Worm (Caenorhabditis elegans) whole organism, late embryonic: ENCODE results near the gene Y116A8C.468.

Experiments used
- C08G9.2 ChIP-seq: sonication (generic microtip); optimal IDR thresholded peaks from 2 replicates; lab custom pipeline; 2016; ENCODE audit warnings: mild to moderate bottlenecking, missing genetic modification characterization, moderate library complexity, missing compliant biosample characterization
- C38D4.7 ChIP-seq: fragments of 200-800 bp; sonication (Bioruptor generic); optimal IDR thresholded peaks from 2 replicates; lab custom pipeline; 2018; ENCODE audit warnings: mild to moderate bottlenecking, missing genetic modification characterization, moderate library complexity, missing compliant biosample characterization
- K02D7.2 ChIP-seq: sonication (generic microtip); optimal IDR thresholded peaks from 2 replicates; lab custom pipeline; 2017; ENCODE audit warnings: mild to moderate bottlenecking, missing genetic modification characterization, missing compliant biosample characterization
- T23F11.4 ChIP-seq: fragments of 200-800 bp; sonication (Bioruptor generic); optimal IDR thresholded peaks from 2 replicates; lab custom pipeline; 2018; ENCODE audit warnings: mild to moderate bottlenecking, missing genetic modification characterization, missing compliant biosample characterization
- ahr-1 ChIP-seq: sonication (generic microtip); optimal IDR thresholded peaks from 2 replicates; lab custom pipeline; 2016; ENCODE audit warnings: missing genetic modification characterization, missing compliant biosample characterization
- ceh-19 ChIP-seq: fragments of 200-800 bp; sonication (Bioruptor generic); optimal IDR thresholded peaks from 2 replicates; lab custom pipeline; 2018; ENCODE audit warnings: mild to moderate bottlenecking, missing genetic modification characterization, missing compliant biosample characterization
- ceh-22 ChIP-seq: sonication (generic microtip); optimal IDR thresholded peaks from 2 replicates; lab custom pipeline; 2017; ENCODE audit warnings: missing biosample characterization, missing genetic modification characterization
- ceh-30 ChIP-seq: fragments of 150-350 bp; optimal IDR thresholded peaks from 2 replicates; lab custom pipeline; 2014; ENCODE audit warnings: missing biosample characterization, missing genetic modification characterization
- ceh-9 ChIP-seq: sonication (generic microtip); optimal IDR thresholded peaks from 2 replicates; lab custom pipeline; 2016; ENCODE audit warnings: mild to moderate bottlenecking, missing genetic modification characterization, inconsistent platforms, missing compliant biosample characterization
- che-1 ChIP-seq: sonication (generic microtip); optimal IDR thresholded peaks from 2 replicates; lab custom pipeline; 2016; ENCODE audit warnings: mild to moderate bottlenecking, missing genetic modification characterization, missing compliant biosample characterization
- dmd-4 ChIP-seq: sonication (generic microtip); optimal IDR thresholded peaks from 2 replicates; lab custom pipeline; 2016; ENCODE audit warnings: borderline replicate concordance, missing genetic modification characterization, missing compliant biosample characterization
- dve-1 ChIP-seq: sonication (generic microtip); optimal IDR thresholded peaks from 2 replicates; lab custom pipeline; 2017; ENCODE audit warnings: antibody characterized with exemption, mild to moderate bottlenecking, missing genetic modification characterization, missing compliant biosample characterization
- elt-2 ChIP-seq: sonication (generic microtip); optimal IDR thresholded peaks from 2 replicates; lab custom pipeline; 2016; ENCODE audit warnings: missing genetic modification reagents, missing genetic modification characterization, missing compliant biosample characterization
- ets-4 ChIP-seq: sonication (generic microtip); optimal IDR thresholded peaks from 2 replicates; lab custom pipeline; 2016; ENCODE audit warnings: missing genetic modification characterization, missing compliant biosample characterization
- eyg-1 ChIP-seq: sonication (generic microtip); optimal IDR thresholded peaks from 2 replicates; lab custom pipeline; 2016; ENCODE audit warnings: missing genotype, missing genetic modification characterization, missing compliant biosample characterization
- fkh-6 ChIP-seq: sonication (generic microtip); optimal IDR thresholded peaks from 2 replicates; lab custom pipeline; 2016; ENCODE audit warnings: missing genetic modification characterization, missing compliant biosample characterization
- gmeb-2 ChIP-seq: sonication (generic microtip); optimal IDR thresholded peaks from 2 replicates; lab custom pipeline; 2016; ENCODE audit warnings: missing genetic modification characterization, inconsistent platforms, missing compliant biosample characterization
- hlh-15 ChIP-seq: sonication (generic microtip); optimal IDR thresholded peaks from 2 replicates; lab custom pipeline; 2016; ENCODE audit warnings: missing genetic modification characterization, missing compliant biosample characterization
- hlh-30 ChIP-seq: sonication (generic microtip); optimal IDR thresholded peaks from 2 replicates; lab custom pipeline; 2017; ENCODE audit warnings: antibody characterized with exemption, missing genetic modification characterization, missing compliant biosample characterization; ENCODE audit not compliant: insufficient read depth
- hlh-6 ChIP-seq: sonication (generic microtip); optimal IDR thresholded peaks from 2 replicates; lab custom pipeline; 2016; ENCODE audit warnings: missing genotype, missing genetic modification characterization, missing compliant biosample characterization
- lim-6 ChIP-seq: sonication (generic microtip); optimal IDR thresholded peaks from 2 replicates; lab custom pipeline; 2016; ENCODE audit warnings: missing genetic modification characterization, missing compliant biosample characterization
- lin-11 ChIP-seq: fragments of 200-800 bp; sonication (Bioruptor generic); optimal IDR thresholded peaks from 2 replicates; lab custom pipeline; 2018; ENCODE audit warnings: mild to moderate bottlenecking, missing genetic modification characterization, missing compliant biosample characterization
- madf-2 ChIP-seq: sonication (generic microtip); optimal IDR thresholded peaks from 2 replicates; lab custom pipeline; 2017; ENCODE audit warnings: missing genetic modification characterization, missing compliant biosample characterization
- nfya-1 ChIP-seq: sonication (generic microtip); optimal IDR thresholded peaks from 2 replicates; lab custom pipeline; 2017; ENCODE audit warnings: missing genetic modification characterization, mild to moderate bottlenecking, missing compliant biosample characterization, antibody characterized with exemption, moderate library complexity
- nhr-232 ChIP-seq: sonication (generic microtip); optimal IDR thresholded peaks from 2 replicates; lab custom pipeline; 2016; ENCODE audit warnings: missing genetic modification characterization, missing compliant biosample characterization
- odd-2 ChIP-seq: sonication (generic microtip); optimal IDR thresholded peaks from 2 replicates; lab custom pipeline; 2017; ENCODE audit warnings: antibody characterized with exemption, mild to moderate bottlenecking, missing genetic modification characterization, missing compliant biosample characterization
- pax-1 ChIP-seq: fragments of 150-350 bp; optimal IDR thresholded peaks from 2 replicates; lab custom pipeline; 2014; ENCODE audit warnings: missing biosample characterization, missing genetic modification characterization
- pha-2 ChIP-seq: sonication (generic microtip); optimal IDR thresholded peaks from 2 replicates; lab custom pipeline; 2017; ENCODE audit warnings: mild to moderate bottlenecking, missing genetic modification characterization, missing compliant biosample characterization
- pha-4 ChIP-seq: fragments of 150-350 bp; optimal IDR thresholded peaks from 2 replicates; lab custom pipeline; 2018; ENCODE audit warnings: missing biosample characterization, missing genetic modification reagents, missing genetic modification characterization
- pqm-1 ChIP-seq: sonication (generic microtip); optimal IDR thresholded peaks from 2 replicates; lab custom pipeline; 2016; ENCODE audit warnings: missing genetic modification characterization, missing compliant biosample characterization
- pros-1 ChIP-seq: fragments of 150-350 bp; optimal IDR thresholded peaks from 2 replicates; lab custom pipeline; 2014; ENCODE audit warnings: missing biosample characterization, missing genetic modification reagents, missing genetic modification characterization
- rnt-1 ChIP-seq: sonication (generic microtip); optimal IDR thresholded peaks from 2 replicates; lab custom pipeline; 2016; ENCODE audit warnings: missing genetic modification characterization, missing compliant biosample characterization
- sdc-2 ChIP-seq: sonication (generic microtip); optimal IDR thresholded peaks from 2 replicates; lab custom pipeline; 2016; ENCODE audit warnings: missing genotype, missing genetic modification characterization, missing compliant biosample characterization
- sox-2 ChIP-seq: fragments of 200-800 bp; sonication (Bioruptor generic); IDR thresholded peaks from 2 replicates; pipeline ENCODE4 v1.3.6; 2022; ENCODE audit warnings: missing genetic modification reagents, missing genetic modification characterization, missing compliant biosample characterization
- sox-4 ChIP-seq: sonication (generic microtip); optimal IDR thresholded peaks from 2 replicates; lab custom pipeline; 2017; ENCODE audit warnings: mild to moderate bottlenecking, missing genetic modification characterization, inconsistent platforms, missing compliant biosample characterization
- unc-42 ChIP-seq: sonication (generic microtip); optimal IDR thresholded peaks from 2 replicates; lab custom pipeline; 2016; ENCODE audit warnings: missing genotype, missing genetic modification characterization, missing compliant biosample characterization
- zip-5 ChIP-seq: sonication (generic microtip); optimal IDR thresholded peaks from 2 replicates; lab custom pipeline; 2016; ENCODE audit warnings: missing genetic modification characterization, missing compliant biosample characterization
- ztf-16 ChIP-seq: sonication (generic microtip); optimal IDR thresholded peaks from 2 replicates; lab custom pipeline; 2017; ENCODE audit warnings: missing genetic modification characterization, missing compliant biosample characterization

The Y116A8C.468 gene

ce11 chrIV:16915751-16916150, 2.4 kb upstream of the Y116A8C.468 start, which contains the start of gene Y116A8C.3:
Y116A8C.3 (plus strand) TSS chrIV:16916051.
- TF ChIP-seq nfya-1 (tag; lab: Kevin White, UChicago) (no peak), ceh-19 (no peak), lin-11 (no peak), hlh-30 (no peak), che-1 (tag; lab: Kevin White, UChicago) (no peak), ahr-1 (tag; lab: Kevin White, UChicago) (no peak), ceh-22 (no peak), nhr-232 (tag; lab: Kevin White, UChicago) (no peak), K02D7.2 (tag; lab: Kevin White, UChicago) (no peak), hlh-15 (tag; lab: Kevin White, UChicago) (no peak), gmeb-2 (tag; lab: Kevin White, UChicago) (no peak), rnt-1 (tag; lab: Kevin White, UChicago) (no peak), pqm-1 (no peak), ets-4 (tag; lab: Kevin White, UChicago) (no peak), C38D4.7 (GFP tag; lab: Kevin White, UChicago) (no peak), C08G9.2 (no peak), unc-42 (tag; lab: Kevin White, UChicago) (no peak), pros-1 (tag; lab: Kevin White, UChicago) (no peak), dve-1 (tag; lab: Kevin White, UChicago) (no peak), pha-2 (tag; lab: Kevin White, UChicago) (no peak)
- TF ChIP-seq, all 69 proteins: peak for 0

ce11 chrIV:16919212-16919775, 1.1 kb downstream of the Y116A8C.468 start, which contains the start of the genes Y116A8C.470 and Y116A8C.463:
Y116A8C.470 (minus strand) TSS chrIV:16919312.
Y116A8C.463 (plus strand) TSS chrIV:16919725.
- TF ChIP-seq hlh-15 (tag; lab: Kevin White, UChicago) (no peak), ztf-16 (tag; lab: Kevin White, UChicago) (no peak), unc-42 (tag; lab: Kevin White, UChicago) (no peak), rnt-1 (tag; lab: Kevin White, UChicago) (no peak), lin-11 (no peak), pax-1 (tag; lab: Kevin White, UChicago) (no peak), elt-2 (tag; lab: Kevin White, UChicago) (no peak), T23F11.4 (GFP tag; lab: Kevin White, UChicago) (no peak), sox-2 (no peak), sox-4 (tag; lab: Kevin White, UChicago) (no peak), nfya-1 (tag; lab: Kevin White, UChicago) (no peak), pqm-1 (no peak), dve-1 (tag; lab: Kevin White, UChicago) (no peak), gmeb-2 (tag; lab: Kevin White, UChicago) (no peak), K02D7.2 (tag; lab: Kevin White, UChicago) (no peak), fkh-6 (tag; lab: Kevin White, UChicago) (no peak)
- TF ChIP-seq, all 69 proteins: peak for 0

- TF ChIP-seq ceh-9, result no peak
- no peak for TF ChIP-seq pha-2 (tag; lab: Kevin White, UChicago)
- no peak for TF ChIP-seq odd-2 (tag; lab: Kevin White, UChicago)
- TF ChIP-seq dmd-4 (tag; lab: Kevin White, UChicago), result no peak
- TF ChIP-seq lim-6 (tag; lab: Kevin White, UChicago), result no peak
- no peak for TF ChIP-seq ceh-30 (tag; lab: Kevin White, UChicago)
- TF ChIP-seq eyg-1, result no peak
- TF ChIP-seq pha-4 (tag; lab: Kevin White, UChicago), result no peak
- TF ChIP-seq pax-1 (tag; lab: Kevin White, UChicago), result no peak
- TF ChIP-seq nfya-1 (tag; lab: Kevin White, UChicago), result no peak
- TF ChIP-seq pqm-1, result no peak
- no peak for TF ChIP-seq zip-5
- TF ChIP-seq T23F11.4 (GFP tag; lab: Kevin White, UChicago), result no peak
- no peak for TF ChIP-seq madf-2 (tag; lab: Kevin White, UChicago)
- no peak for TF ChIP-seq sdc-2 (tag; lab: Kevin White, UChicago)
- no peak for TF ChIP-seq dve-1 (tag; lab: Kevin White, UChicago)
- TF ChIP-seq hlh-6, result no peak
- TF ChIP-seq, all 69 proteins: peak for 0
Measured at ce11 chrIV:16920041-16920440, 1.9 kb downstream of the Y116A8C.468 start, which contains the start of gene nep-23. nep-23 (plus strand) TSS chrIV:16920341.
